Worm (Caenorhabditis elegans) whole organism, L4 larva: ENCODE measurements around the gene ZK488.5.

Experiments used
- Y5F2A.4 ChIP-seq: fragments of 200-800 bp; sonication (Bioruptor generic); optimal IDR thresholded peaks from 2 replicates; lab custom pipeline; 2018; ENCODE audit warnings: mild to moderate bottlenecking, missing genetic modification characterization, missing compliant biosample characterization
- dmd-8 ChIP-seq: fragments of 200-800 bp; sonication (Bioruptor generic); IDR thresholded peaks from 2 replicates; pipeline ENCODE4 v1.3.6; 2022; ENCODE audit warnings: missing genetic modification characterization, missing compliant biosample characterization
- egl-27 ChIP-seq: sonication (generic microtip); optimal IDR thresholded peaks from 3 replicates; lab custom pipeline; 2017; ENCODE audit warnings: missing biosample characterization, missing genetic modification reagents, missing genetic modification characterization
- unc-130 ChIP-seq: sonication (generic microtip); optimal IDR thresholded peaks from 2 replicates; lab custom pipeline; 2016; ENCODE audit warnings: missing genetic modification reagents, missing genetic modification characterization, missing compliant biosample characterization

DNA sequence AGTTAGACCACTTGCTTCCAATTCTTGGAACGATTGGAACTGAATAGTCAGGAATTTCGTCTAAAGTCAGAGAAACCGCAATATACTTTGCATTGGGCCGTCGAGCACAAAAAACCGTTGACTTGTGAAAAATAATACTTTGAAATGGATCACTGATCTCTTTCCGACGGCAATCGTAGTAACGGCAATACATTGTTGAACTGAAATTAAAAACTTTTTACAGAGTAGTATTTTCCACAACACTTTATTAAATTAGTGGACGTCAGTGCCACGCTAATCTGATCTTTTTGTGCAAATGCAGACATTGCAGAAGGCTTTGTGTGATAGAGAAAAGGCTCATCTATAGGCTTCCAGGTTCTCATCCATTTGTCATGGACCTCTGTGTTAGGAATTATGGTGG is 40.7 kb upstream of the ZK488.5 start:
- TF ChIP-seq Y5F2A.4 (no peak), egl-27 (tag; lab: Kevin White, UChicago) (no peak), unc-130 (no peak), dmd-8 (GFP tag; lab: Robert Waterston, UW) (no peak)
